Fruit fly (Drosophila melanogaster) Kc167 (cell line): ENCODE measurements around the gene Cpr65Az.
"Not testable (repeated sequence)": the region's sequence is repeated elsewhere in the genome, so short reads cannot be mapped to it uniquely, and the experiment has no call there.

ENCODE experiments used
- Myc ChIP-seq: fragments of >200 bp; optimal IDR thresholded peaks from 2 replicates; lab custom pipeline; 2017; ENCODE audit warnings: missing external identifiers
- Sin3A ChIP-seq: fragments of >200 bp; optimal IDR thresholded peaks from 2 replicates; lab custom pipeline; 2018; ENCODE audit warnings: missing external identifiers
- h ChIP-seq: fragments of >200 bp; optimal IDR thresholded peaks from 3 replicates; lab custom pipeline; 2018; ENCODE audit warnings: missing external identifiers
- insv ChIP-seq: fragments of >200 bp; optimal IDR thresholded peaks from 3 replicates; lab custom pipeline; 2018; ENCODE audit warnings: missing external identifiers
- psq ChIP-seq: fragments of >200 bp; optimal IDR thresholded peaks from 2 replicates; lab custom pipeline; 2017; ENCODE audit warnings: missing external identifiers
- ttk ChIP-seq: sonication (Bioruptor generic); optimal IDR thresholded peaks from 2 replicates; lab custom pipeline; 2017; ENCODE audit warnings: missing external identifiers

Gene Cpr65Az

dm6 chr3L:6138586-6138985 is 22.0 kb upstream of the Cpr65Az start:
- no peak for TF ChIP-seq psq
- TF ChIP-seq Myc (lab: Kevin White, UChicago): no peak
- TF ChIP-seq h (lab: Kevin White, UChicago): no peak
- TF ChIP-seq Sin3A (lab: Kevin White, UChicago): no peak
- no peak for TF ChIP-seq insv (lab: Kevin White, UChicago)
- TF ChIP-seq ttk (lab: Kevin White, UChicago): no peak

- TF ChIP-seq insv (lab: Kevin White, UChicago) (no peak), Sin3A (lab: Kevin White, UChicago) (no peak), Myc (lab: Kevin White, UChicago) (no peak), psq (no peak), h (lab: Kevin White, UChicago) (no peak), ttk (lab: Kevin White, UChicago) (no peak)
Measured at dm6 chr3L:6139924-6140574, 20.6 kb upstream of the Cpr65Az start, which contains the start of gene Cpr65Av. TSS of gene Cpr65Av (minus strand) at chr3L:6139974.

- TF ChIP-seq Sin3A (lab: Kevin White, UChicago) (no peak), psq (no peak), ttk (lab: Kevin White, UChicago) (no peak), Myc (lab: Kevin White, UChicago) (no peak), h (lab: Kevin White, UChicago) (no peak)
Measured at dm6 chr3L:6140771-6141472, 19.7 kb upstream of the Cpr65Az start.

dm6 chr3L:6141538-6141937 is 19.1 kb upstream of the Cpr65Az start:
- TF ChIP-seq ttk (lab: Kevin White, UChicago) (no peak), psq (no peak), h (lab: Kevin White, UChicago) (no peak), Sin3A (lab: Kevin White, UChicago) (no peak), Myc (lab: Kevin White, UChicago) (no peak), insv (lab: Kevin White, UChicago) (no peak)

dm6 chr3L:6142313-6142712 is 18.3 kb upstream of the Cpr65Az start, which contains the start of gene Cpr65Aw:
TSS of gene Cpr65Aw (minus strand) at chr3L:6142413.
- TF ChIP-seq h (lab: Kevin White, UChicago) (no peak), Sin3A (lab: Kevin White, UChicago) (no peak), ttk (lab: Kevin White, UChicago) (no peak), insv (lab: Kevin White, UChicago) (no peak), psq (no peak), Myc (lab: Kevin White, UChicago) (no peak)

dm6 chr3L:6143188-6143755 is 17.3 kb upstream of the Cpr65Az start, which contains the start of gene Lcp65Ad:
TSS of gene Lcp65Ad (plus strand) at chr3L:6143395.
- TF ChIP-seq Myc (lab: Kevin White, UChicago) (no peak), h (lab: Kevin White, UChicago) (no peak), insv (lab: Kevin White, UChicago) (no peak), psq (no peak), ttk (lab: Kevin White, UChicago) (no peak), Sin3A (lab: Kevin White, UChicago) (no peak)

- TF ChIP-seq insv (lab: Kevin White, UChicago) (no peak), h (lab: Kevin White, UChicago) (no peak), ttk (lab: Kevin White, UChicago) (no peak)
Measured at dm6 chr3L:6144769-6145220, 15.8 kb upstream of the Cpr65Az start, which contains the start of gene Lcp65Ac. TSS of gene Lcp65Ac (plus strand) at chr3L:6144819.

dm6 chr3L:6146374-6146773 is 14.2 kb upstream of the Cpr65Az start, which contains the start of gene Lcp65Ab2:
TSS of gene Lcp65Ab2 (plus strand) at chr3L:6146674.
- TF ChIP-seq insv (lab: Kevin White, UChicago); ttk (lab: Kevin White, UChicago); psq: not testable (repeated sequence)

dm6 chr3L:6147887-6148286 is 12.7 kb upstream of the Cpr65Az start, which contains the start of gene Cpr65Ax1:
TSS of gene Cpr65Ax1 (minus strand) at chr3L:6147987.
- not testable (repeated sequence) for TF ChIP-seq Myc (lab: Kevin White, UChicago); psq; ttk (lab: Kevin White, UChicago)

- TF ChIP-seq psq; Myc (lab: Kevin White, UChicago); ttk (lab: Kevin White, UChicago): not testable (repeated sequence)
Measured at dm6 chr3L:6149248-6149647, 11.4 kb upstream of the Cpr65Az start, which contains the start of gene Lcp65Ab1. TSS of gene Lcp65Ab1 (plus strand) at chr3L:6149548.

- not testable (repeated sequence) for TF ChIP-seq psq; ttk (lab: Kevin White, UChicago); h (lab: Kevin White, UChicago)
Measured at dm6 chr3L:6150757-6151354, 9.8 kb upstream of the Cpr65Az start, which contains the start of the genes Cpr65Ax2 and Lcp65Aa. TSS of gene Cpr65Ax2 (minus strand) at chr3L:6150857. TSS of gene Lcp65Aa (plus strand) at chr3L:6151304.
